Fruit fly (Drosophila melanogaster): ENCODE data around the gene NimC3.

The NimC3 gene

DNA sequence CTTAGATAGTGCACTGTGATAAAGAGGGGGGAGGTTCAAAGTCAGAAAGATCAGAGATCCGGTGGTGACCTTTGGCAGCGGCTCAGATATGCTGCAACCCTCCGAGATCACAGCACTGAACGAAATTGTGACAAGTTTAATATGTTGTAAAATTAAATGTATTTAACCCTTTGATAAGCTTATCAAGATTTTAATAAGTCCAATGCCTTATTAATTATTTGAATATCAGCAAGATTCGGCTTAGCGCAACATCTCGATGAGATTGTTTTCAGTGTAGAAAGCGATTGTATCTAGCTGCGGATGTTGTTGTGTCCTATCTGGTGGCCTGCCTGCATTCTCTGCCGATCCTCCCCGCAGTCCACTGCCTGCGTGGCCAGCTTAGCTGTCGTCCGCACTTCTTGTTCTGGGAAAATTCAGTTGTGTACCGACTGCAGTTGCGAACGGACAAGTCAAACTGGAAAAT is 27.2 kb upstream of the NimC3 start, which contains the start of gene NimC4:
Gene NimC4, plus strand, starts transcription at position 413 of the 463 bp plus-strand sequence.
- TF ChIP-seq Blimp-1 (GFP tag; optimal IDR thresholded peaks at IDR 0.05) (no peak), CG6808 (GFP tag; optimal IDR thresholded peaks at IDR 0.05) (peak; percentile 53), CG3032 (tag; optimal IDR thresholded peaks at IDR 0.05) (no peak), CG16779 (tag; optimal IDR thresholded peaks at IDR 0.05) (peak; percentile 47), salr (GFP tag; optimal IDR thresholded peaks at IDR 0.05) (peak; percentile 30 to 39), CG6792 (GFP tag; optimal IDR thresholded peaks at IDR 0.05) (peak; percentile 40), CG4318 (GFP tag; optimal IDR thresholded peaks at IDR 0.05) (peak; percentile 43), spab (GFP tag; optimal IDR thresholded peaks at IDR 0.05) (peak; percentile 33), Eip93F (GFP tag; optimal IDR thresholded peaks at IDR 0.05) (no peak), eg (GFP tag; IDR thresholded peaks at IDR 0.05) (peak; percentile 74; the same call in 2 of the 3 replicates), CG6163 (GFP tag; IDR thresholded peaks at IDR 0.05) (peak; percentile 72), CG31627 (GFP tag; optimal IDR thresholded peaks at IDR 0.05) (no peak), dac (GFP tag; optimal IDR thresholded peaks at IDR 0.05) (peak; percentile 11), CG11294 (GFP tag; IDR thresholded peaks at IDR 0.05) (peak; percentile 42; the same call in 1 of the 2 replicates), CG32006 (GFP tag; optimal IDR thresholded peaks at IDR 0.05) (peak; percentile 81), CG11762 (GFP tag; optimal IDR thresholded peaks at IDR 0.05; ENCODE audit: insufficient read depth) (peak; percentile 42), CG9139 (GFP tag; optimal IDR thresholded peaks at IDR 0.05) (peak; percentile 13), CG10631 (GFP tag; optimal IDR thresholded peaks at IDR 0.05) (peak; percentile 52), pdm3 (GFP tag; optimal IDR thresholded peaks at IDR 0.05) (peak; percentile 51), dsx (GFP tag; optimal IDR thresholded peaks at IDR 0.05; ENCODE audit: poor library complexity, severe bottlenecking) (peak; percentile 31), CG10669 (GFP tag; optimal IDR thresholded peaks at IDR 0.05) (peak; percentile 50), OdsH (GFP tag; optimal IDR thresholded peaks at IDR 0.05) (peak; percentile 51), Eip75B (GFP tag; optimal IDR thresholded peaks at IDR 0.05) (peak; percentile 55), CG34406 (GFP tag; optimal IDR thresholded peaks at IDR 0.05) (peak; percentile 19), CG8632 (GFP tag; optimal IDR thresholded peaks at IDR 0.05) (peak; percentile 17), Ets96B (tag; optimal IDR thresholded peaks at IDR 0.05) (peak; percentile 57), CG7368 (GFP tag; optimal IDR thresholded peaks at IDR 0.05) (peak; percentile 0), Hr39 (GFP tag; optimal IDR thresholded peaks at IDR 0.05) (no peak), net (GFP tag; optimal IDR thresholded peaks at IDR 0.05) (peak; percentile 58), CG6276 (GFP tag; optimal IDR thresholded peaks at IDR 0.05) (peak; percentile 25), fd59A (GFP tag; optimal IDR thresholded peaks at IDR 0.05) (peak; percentile 27), svp (GFP tag) (no peak), CG3919 (GFP tag; optimal IDR thresholded peaks at IDR 0.05) (peak; percentile 58), Sox102F (GFP tag; optimal IDR thresholded peaks at IDR 0.05) (no peak), achi (GFP tag; optimal IDR thresholded peaks at IDR 0.05) (peak; percentile 37), CG15336 (GFP tag; IDR thresholded peaks at IDR 0.05) (peak; percentile 76), CG8319 (GFP tag; optimal IDR thresholded peaks at IDR 0.05) (no peak), fkh (GFP tag; optimal IDR thresholded peaks at IDR 0.05) (no peak), ss (GFP tag; optimal IDR thresholded peaks at IDR 0.05) (peak; percentile 10 to 55), vri (GFP tag; optimal IDR thresholded peaks at IDR 0.05) (no peak), Sox14 (GFP tag; optimal IDR thresholded peaks at IDR 0.05) (peak; percentile 41), esn (GFP tag; optimal IDR thresholded peaks at IDR 0.05) (no peak), CG8119 (GFP tag; IDR thresholded peaks at IDR 0.05) (peak; percentile 73), Gug (GFP tag; IDR thresholded peaks at IDR 0.05) (peak; percentile 78), CG6854 (GFP tag; optimal IDR thresholded peaks at IDR 0.05) (no peak), Hr4 (GFP tag; optimal IDR thresholded peaks at IDR 0.05) (peak; percentile 71), topi (GFP tag; optimal IDR thresholded peaks at IDR 0.05) (no peak), Lpt (GFP tag; optimal IDR thresholded peaks at IDR 0.05) (peak; percentile 53), CG1621 (tag; optimal IDR thresholded peaks at IDR 0.05) (peak; percentile 41), acj6 (GFP tag; optimal IDR thresholded peaks at IDR 0.05) (peak; percentile 42), Hr38 (GFP tag; optimal IDR thresholded peaks at IDR 0.05) (no peak), cyc (GFP tag; optimal IDR thresholded peaks at IDR 0.05) (no peak)

All from whole organism, prepupa.